Worm (Caenorhabditis elegans) whole organism, L1 larva: ENCODE results near the gene rpl-20.

Experiments
- C04F5.9 ChIP-seq: sonication (generic microtip); optimal IDR thresholded peaks from 2 replicates; lab custom pipeline; 2016; ENCODE audit warnings: missing genetic modification characterization, missing compliant biosample characterization
- C16A3.4 ChIP-seq: fragments of 150-350 bp; optimal IDR thresholded peaks from 2 replicates; lab custom pipeline; 2014; ENCODE audit warnings: missing biosample characterization, missing genetic modification characterization
- C34B4.2 ChIP-seq: sonication (generic microtip); optimal IDR thresholded peaks from 2 replicates; lab custom pipeline; 2017; ENCODE audit warnings: mild to moderate bottlenecking, missing genetic modification characterization, missing compliant biosample characterization
- F16B12.6 ChIP-seq: fragments of 150-350 bp; optimal IDR thresholded peaks from 2 replicates; lab custom pipeline; 2014; ENCODE audit warnings: missing biosample characterization, missing genetic modification characterization
- ceh-8 ChIP-seq: fragments of 200-800 bp; sonication (Bioruptor generic); optimal IDR thresholded peaks from 2 replicates; lab custom pipeline; 2018; ENCODE audit warnings: mild to moderate bottlenecking, missing genetic modification characterization, moderate library complexity, missing compliant biosample characterization
- ceh-88 ChIP-seq: fragments of 200-800 bp; sonication (Bioruptor generic); IDR thresholded peaks from 2 replicates; pipeline ENCODE4 v1.3.6; 2022; ENCODE audit warnings: missing genetic modification characterization, missing compliant biosample characterization
- ceh-90 ChIP-seq: sonication (generic microtip); optimal IDR thresholded peaks from 2 replicates; lab custom pipeline; 2016; ENCODE audit warnings: missing genetic modification characterization, missing compliant biosample characterization
- dpl-1 ChIP-seq, 3 experiments: fragments of 150-350 bp in 2 of 3; sonication (generic microtip) in 1 of 3; optimal IDR thresholded peaks; 2 replicates each; lab custom pipeline; 2014 to 2017; ENCODE audit warnings: missing biosample characterization in 3 of 3, missing genetic modification characterization in 3 of 3, missing genetic modification reagents in 3 of 3
- dsc-1 ChIP-seq: sonication (generic microtip); optimal IDR thresholded peaks from 2 replicates; lab custom pipeline; 2016; ENCODE audit warnings: mild to moderate bottlenecking, missing genetic modification characterization, missing compliant biosample characterization
- efl-1 ChIP-seq, 4 experiments: fragments of 150-350 bp; optimal IDR thresholded peaks in 3 of 4; peaks in 1 of 4; 1 replicate in 1 of 4; 2 replicates in 3 of 4; lab custom pipeline; 2014; ENCODE audit warnings: missing biosample characterization in 2 of 4, missing genetic modification characterization in 2 of 4, missing genetic modification reagents in 2 of 4
- efl-3 ChIP-seq: fragments of 200-800 bp; sonication (Bioruptor generic); optimal IDR thresholded peaks from 2 replicates; lab custom pipeline; 2018; ENCODE audit warnings: mild to moderate bottlenecking, missing genetic modification characterization, missing compliant biosample characterization
- egl-13 ChIP-seq: sonication (generic microtip); optimal IDR thresholded peaks from 2 replicates; lab custom pipeline; 2016; ENCODE audit warnings: missing genotype, missing genetic modification reagents, missing genetic modification characterization, missing compliant biosample characterization
- elt-2 ChIP-seq: sonication (generic microtip); optimal IDR thresholded peaks from 2 replicates; lab custom pipeline; 2016; ENCODE audit warnings: missing genetic modification characterization, mild to moderate bottlenecking, inconsistent platforms, missing compliant biosample characterization, missing genetic modification reagents
- elt-3 ChIP-seq, 6 experiments: fragments of 150-350 bp in 1 of 6; sonication (generic microtip); optimal IDR thresholded peaks; 2 replicates each; lab custom pipeline; 2017 to 2018; ENCODE audit warnings: missing biosample characterization in 6 of 6, missing genetic modification characterization in 6 of 6, inconsistent platforms in 1 of 6
- ets-5 ChIP-seq: fragments of 200-800 bp; sonication (Bioruptor generic); IDR thresholded peaks from 2 replicates; pipeline ENCODE4 v1.3.6; 2022; ENCODE audit warnings: missing genetic modification characterization, missing compliant biosample characterization
- fkh-10 ChIP-seq: sonication (generic microtip); optimal IDR thresholded peaks from 2 replicates; lab custom pipeline; 2017; ENCODE audit warnings: missing biosample characterization, missing genetic modification reagents, missing genetic modification characterization
- fkh-4 ChIP-seq: sonication (generic microtip); optimal IDR thresholded peaks from 2 replicates; lab custom pipeline; 2016; ENCODE audit warnings: missing compliant biosample characterization, missing genetic modification characterization, borderline replicate concordance
- fkh-8 ChIP-seq: sonication (generic microtip); optimal IDR thresholded peaks from 2 replicates; lab custom pipeline; 2016; ENCODE audit warnings: mild to moderate bottlenecking, missing genetic modification characterization, missing compliant biosample characterization
- grh-1 ChIP-seq: fragments of 200-800 bp; sonication (Bioruptor generic); IDR thresholded peaks from 2 replicates; pipeline ENCODE4 v1.3.6; 2022; ENCODE audit warnings: missing genetic modification reagents, missing genetic modification characterization, missing compliant biosample characterization
- irx-1 ChIP-seq: sonication (generic microtip); optimal IDR thresholded peaks from 2 replicates; lab custom pipeline; 2016; ENCODE audit warnings: missing genetic modification characterization, missing compliant biosample characterization
- isw-1 ChIP-seq: fragments of 200-800 bp; sonication (Bioruptor generic); IDR thresholded peaks from 2 replicates; pipeline ENCODE4 v1.3.6; 2022; ENCODE audit warnings: missing genetic modification characterization, missing compliant biosample characterization
- jun-1 ChIP-seq: fragments of 150-350 bp; optimal IDR thresholded peaks from 2 replicates; lab custom pipeline; 2014; ENCODE audit warnings: missing biosample characterization, missing genetic modification reagents, missing genetic modification characterization
- lin-14 ChIP-seq: fragments of 200-800 bp; sonication (Bioruptor generic); optimal IDR thresholded peaks from 2 replicates; lab custom pipeline; 2018; ENCODE audit warnings: mild to moderate bottlenecking, missing genetic modification characterization, moderate library complexity, missing compliant biosample characterization
- lin-15B ChIP-seq: fragments of 150-350 bp; sonication (generic microtip); optimal IDR thresholded peaks from 3 replicates; lab custom pipeline; 2014; ENCODE audit warnings: missing biosample characterization, missing genetic modification characterization
- lin-35 ChIP-seq, 2 experiments: fragments of 150-350 bp; optimal IDR thresholded peaks; 2 replicates each; lab custom pipeline; 2014; ENCODE audit warnings: missing biosample characterization in 2 of 2, missing genetic modification characterization in 2 of 2, missing genetic modification reagents in 2 of 2
- lin-39 ChIP-seq: fragments of 150-350 bp; optimal IDR thresholded peaks from 2 replicates; lab custom pipeline; 2014; ENCODE audit warnings: missing biosample characterization, missing genetic modification reagents, missing genetic modification characterization
- lir-3 ChIP-seq: sonication (generic microtip); optimal IDR thresholded peaks from 2 replicates; lab custom pipeline; 2016; ENCODE audit warnings: mild to moderate bottlenecking, missing genetic modification characterization, moderate library complexity, missing compliant biosample characterization; ENCODE audit not compliant: poor library complexity
- lsy-2 ChIP-seq, 2 experiments: fragments of 150-350 bp; optimal IDR thresholded peaks; 2 replicates each; lab custom pipeline; 2014; ENCODE audit warnings: missing biosample characterization in 2 of 2, missing genetic modification characterization in 2 of 2
- mab-9 ChIP-seq: fragments of 200-800 bp; sonication (Bioruptor generic); IDR thresholded peaks from 2 replicates; pipeline ENCODE4 v1.3.6; 2022; ENCODE audit warnings: missing genetic modification reagents, missing genetic modification characterization, missing compliant biosample characterization
- mep-1 ChIP-seq: fragments of 150-350 bp; optimal IDR thresholded peaks from 2 replicates; lab custom pipeline; 2014; ENCODE audit warnings: missing biosample characterization, missing genetic modification characterization
- nhr-11 ChIP-seq: fragments of 150-350 bp; optimal IDR thresholded peaks from 2 replicates; lab custom pipeline; 2014; ENCODE audit warnings: missing biosample characterization, missing genetic modification characterization
- nhr-19 ChIP-seq: fragments of 200-800 bp; sonication (Bioruptor generic); conservative IDR thresholded peaks from 2 replicates; pipeline ENCODE4 v1.3.6; 2022; ENCODE audit warnings: missing genetic modification characterization, missing compliant biosample characterization
- nhr-20 ChIP-seq: sonication (generic microtip); optimal IDR thresholded peaks from 2 replicates; lab custom pipeline; 2016; ENCODE audit warnings: mild to moderate bottlenecking, missing genetic modification characterization, missing compliant biosample characterization
- nhr-47 ChIP-seq: sonication (generic microtip); optimal IDR thresholded peaks from 2 replicates; lab custom pipeline; 2016; ENCODE audit warnings: mild to moderate bottlenecking, missing genetic modification characterization, moderate library complexity, missing compliant biosample characterization
- nhr-71 ChIP-seq: sonication (generic microtip); optimal IDR thresholded peaks from 2 replicates; lab custom pipeline; 2016; ENCODE audit warnings: mild to moderate bottlenecking, missing genetic modification characterization, moderate library complexity, missing compliant biosample characterization
- nhr-77 ChIP-seq: fragments of 150-350 bp; optimal IDR thresholded peaks from 2 replicates; lab custom pipeline; 2014; ENCODE audit warnings: missing biosample characterization, missing genetic modification characterization
- nhr-85 ChIP-seq: sonication (generic microtip); peaks from one replicate; lab custom pipeline; 2016; ENCODE audit warnings: missing genetic modification characterization, inconsistent platforms, missing compliant biosample characterization
- nhr-90 ChIP-seq: sonication (generic microtip); optimal IDR thresholded peaks from 2 replicates; lab custom pipeline; 2016; ENCODE audit warnings: mild to moderate bottlenecking, missing genetic modification characterization, missing compliant biosample characterization; ENCODE audit not compliant: poor library complexity
- pax-3 ChIP-seq: fragments of 200-800 bp; sonication (Bioruptor generic); optimal IDR thresholded peaks from 2 replicates; lab custom pipeline; 2018; ENCODE audit warnings: mild to moderate bottlenecking, missing genetic modification characterization, moderate library complexity, missing compliant biosample characterization
- rnt-1 ChIP-seq: sonication (generic microtip); optimal IDR thresholded peaks from 2 replicates; lab custom pipeline; 2016; ENCODE audit warnings: mild to moderate bottlenecking, missing genetic modification characterization, moderate library complexity, missing compliant biosample characterization
- snu-23 ChIP-seq: sonication (generic microtip); optimal IDR thresholded peaks from 2 replicates; lab custom pipeline; 2016; ENCODE audit warnings: missing genetic modification characterization, missing compliant biosample characterization
- sox-4 ChIP-seq: sonication (generic microtip); optimal IDR thresholded peaks from 2 replicates; lab custom pipeline; 2016; ENCODE audit warnings: missing genetic modification characterization, missing compliant biosample characterization
- swsn-7 ChIP-seq: sonication (generic microtip); optimal IDR thresholded peaks from 2 replicates; lab custom pipeline; 2016; ENCODE audit warnings: missing genetic modification characterization, missing compliant biosample characterization
- tbx-2 ChIP-seq: sonication (generic microtip); optimal IDR thresholded peaks from 2 replicates; lab custom pipeline; 2016; ENCODE audit warnings: missing genetic modification characterization, missing compliant biosample characterization
- unc-86 ChIP-seq: sonication (generic microtip); optimal IDR thresholded peaks from 2 replicates; lab custom pipeline; 2016; ENCODE audit warnings: missing genetic modification characterization, missing compliant biosample characterization
- unc-98 ChIP-seq: fragments of 200-800 bp; sonication (Bioruptor generic); IDR thresholded peaks from 2 replicates; pipeline ENCODE4 v1.3.6; 2022; ENCODE audit warnings: missing genetic modification characterization, missing compliant biosample characterization
- xbp-1 ChIP-seq: sonication (generic microtip); optimal IDR thresholded peaks from 2 replicates; lab custom pipeline; 2016; ENCODE audit warnings: missing genetic modification characterization, missing compliant biosample characterization
- zip-4 ChIP-seq: fragments of 200-800 bp; sonication (Bioruptor generic); optimal IDR thresholded peaks from 2 replicates; lab custom pipeline; 2018; ENCODE audit warnings: mild to moderate bottlenecking, missing genetic modification characterization, moderate library complexity, missing compliant biosample characterization
- ztf-11 ChIP-seq, 2 experiments: sonication (generic microtip); optimal IDR thresholded peaks; 2 replicates each; lab custom pipeline; 2016 to 2017; ENCODE audit warnings: missing genetic modification characterization in 2 of 2, missing biosample characterization in 1 of 2, missing compliant biosample characterization in 1 of 2

Gene rpl-20

DNA sequence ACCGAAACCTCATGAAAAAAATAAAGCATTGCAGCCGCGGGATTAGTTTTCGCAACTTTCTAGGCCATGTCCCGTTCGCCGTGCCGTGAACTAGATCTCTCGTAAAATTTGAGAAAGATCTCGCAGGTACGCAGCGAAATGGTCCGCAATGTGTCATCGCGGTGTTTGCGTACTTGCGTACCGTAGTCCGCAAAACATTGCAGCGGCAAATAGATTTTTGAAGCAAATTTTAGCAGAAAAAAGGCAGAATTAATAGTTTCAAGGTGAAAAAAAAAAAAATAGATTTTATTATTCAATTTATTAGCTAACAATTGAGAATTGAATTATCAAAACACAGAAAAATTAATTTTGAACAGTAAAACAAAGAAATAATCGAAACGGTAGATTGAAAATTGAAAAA is 21.6 kb downstream of the rpl-20 start (continued):
- peak; percentile 98 for TF ChIP-seq nhr-47 (tag; lab: Kevin White, UChicago)

DNA sequence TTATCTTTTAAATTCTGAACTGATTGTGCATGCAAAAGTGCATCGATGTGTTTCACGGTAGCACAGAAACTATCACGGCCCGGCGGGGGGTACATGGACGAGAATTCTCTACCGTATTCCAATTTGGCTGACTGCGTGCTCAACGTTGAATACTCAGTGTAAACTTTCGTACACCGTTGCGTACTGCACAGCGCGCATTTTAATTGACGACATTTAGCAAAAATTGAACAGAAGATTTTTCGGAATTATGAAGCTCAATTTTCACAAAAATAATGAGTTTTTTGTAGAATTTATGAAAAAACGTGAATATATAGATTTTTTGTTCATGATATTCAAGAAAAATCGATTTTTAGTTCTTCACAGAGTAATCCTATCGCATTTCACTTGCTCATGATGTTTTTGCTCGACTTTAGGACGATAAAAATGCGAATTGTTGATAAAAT is 24.1 kb downstream of the rpl-20 start:
- TF ChIP-seq C16A3.4 (tag; lab: Kevin White, UChicago) (peak; percentile 3), F16B12.6 (tag; lab: Kevin White, UChicago) (peak; percentile 50), egl-13 (peak; percentile 68), lin-15B (tag; lab: Kevin White, UChicago) (peak; percentile 49), snu-23 (GFP tag; lab: Kevin White, UChicago) (peak; percentile 82), ceh-8 (GFP tag; lab: Kevin White, UChicago) (peak; percentile 68), efl-3 (GFP tag; lab: Kevin White, UChicago) (peak; percentile 64), fkh-8 (tag; lab: Kevin White, UChicago) (peak; percentile 76), ets-5 (GFP tag; lab: Robert Waterston, UW) (peak; percentile 99), tbx-2 (peak; percentile 81), grh-1 (peak; percentile 100), nhr-11 (tag; lab: Kevin White, UChicago) (peak; percentile 65), nhr-71 (peak; percentile 94), lir-3 (peak; percentile 78), C34B4.2 (tag; lab: Kevin White, UChicago) (peak; percentile 20), lsy-2 (tag; optimal IDR thresholded peaks at IDR 0.05; lab: Kevin White, UChicago) (peak; percentile 95 to 96), dpl-1 (GFP tag; optimal IDR thresholded peaks at IDR 0.05; lab: Kevin White, UChicago) (peak; percentile 47 to 58 (median 50)), mab-9 (GFP tag; lab: Robert Waterston, UW) (peak; percentile 100), nhr-20 (tag; lab: Kevin White, UChicago) (peak; percentile 83), mep-1 (tag; lab: Kevin White, UChicago) (peak; percentile 5), lin-14 (peak; percentile 84), ceh-90 (tag; lab: Kevin White, UChicago) (peak; percentile 66), nhr-19 (GFP tag; lab: Robert Waterston, UW) (peak; percentile 99), rnt-1 (tag; lab: Kevin White, UChicago) (peak; percentile 47), sox-4 (tag; lab: Kevin White, UChicago) (peak; percentile 81), zip-4 (GFP tag; lab: Kevin White, UChicago) (peak; percentile 63), ztf-11 (tag; optimal IDR thresholded peaks at IDR 0.05; lab: Kevin White, UChicago) (peak in 1 of 2 experiments; percentile 74), fkh-10 (GFP tag; lab: Kevin White, UChicago) (peak; percentile 16), jun-1 (peak; percentile 35), isw-1 (peak; percentile 99), elt-3 (tag; optimal IDR thresholded peaks at IDR 0.05; lab: Kevin White, UChicago) (peak in 1 of 6 experiments; percentile 14), xbp-1 (peak; percentile 79), ceh-88 (peak; percentile 99), swsn-7 (tag; lab: Kevin White, UChicago) (peak; percentile 86), lin-39 (tag; lab: Kevin White, UChicago) (peak; percentile 24), nhr-47 (tag; lab: Kevin White, UChicago) (peak; percentile 97), C04F5.9 (tag; lab: Kevin White, UChicago) (peak; percentile 84), unc-86 (tag; lab: Kevin White, UChicago) (peak; percentile 79), pax-3 (tag; lab: Kevin White, UChicago) (peak; percentile 87), unc-98 (GFP tag; lab: Robert Waterston, UW) (peak; percentile 99), lin-35 (GFP tag; optimal IDR thresholded peaks at IDR 0.05; lab: Kevin White, UChicago) (peak; percentile 29 to 43), fkh-4 (tag; lab: Kevin White, UChicago) (peak; percentile 68), elt-2 (peak; percentile 53), nhr-77 (tag; lab: Kevin White, UChicago) (peak; percentile 53), nhr-85 (tag; lab: Kevin White, UChicago) (peak; percentile 93), efl-1 (optimal IDR thresholded peaks at IDR 0.05; lab: Kevin White, UChicago) (peak; percentile 69 to 76), efl-1 (GFP tag; optimal IDR thresholded peaks at IDR 0.05 in 1 of 2; lab: Kevin White, UChicago) (peak; percentile 50 to 95), dsc-1 (tag; lab: Kevin White, UChicago) (peak; percentile 89), irx-1 (tag; lab: Kevin White, UChicago) (peak; percentile 84), nhr-90 (tag; lab: Kevin White, UChicago) (peak; percentile 90)
